Fruit fly (Drosophila melanogaster) S2 (cell line): ENCODE data around the gene CG6481.

Source experiments
- CG8478 ChIP-seq: fragments of >200 bp; optimal IDR thresholded peaks from 2 replicates; lab custom pipeline; 2018
- CTCF ChIP-seq, 2 experiments: fragments of >200 bp; optimal IDR thresholded peaks; 2 replicates each; lab custom pipeline; 2018

DNA sequence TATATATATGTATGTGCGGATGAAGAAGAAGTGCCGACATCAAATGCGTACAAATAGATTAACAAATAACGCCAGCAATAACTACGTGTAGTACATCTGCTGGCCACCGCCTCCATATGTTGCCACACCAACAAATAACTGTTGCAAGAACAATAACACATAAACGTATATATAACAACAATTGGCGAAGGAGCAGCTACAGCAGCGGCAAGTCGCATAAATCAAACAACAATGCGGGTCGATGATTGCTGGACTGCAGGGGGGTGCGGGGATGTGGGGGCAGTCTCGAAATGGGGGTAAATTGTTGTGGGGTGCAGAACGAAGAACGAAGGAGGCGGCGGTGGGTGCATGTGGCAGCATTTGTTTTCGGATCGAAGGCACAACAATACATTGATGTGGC is 38.3 kb upstream of the CG6481 start:
- TF ChIP-seq CG8478 (lab: Kevin White, UChicago): no peak
- no peak for TF ChIP-seq CTCF (optimal IDR thresholded peaks at IDR 0.05; lab: Kevin White, UChicago)
